Fruit fly (Drosophila melanogaster): ENCODE results near the gene CG12692.

dm6 chrX:4329809-4330208 lies 27.7 kb upstream of the CG12692 start:
- TF ChIP-seq gro (GFP tag; optimal IDR thresholded peaks at IDR 0.05) (no peak), CG2116 (GFP tag; optimal IDR thresholded peaks at IDR 0.05) (no peak), psq (GFP tag; optimal IDR thresholded peaks at IDR 0.05) (no peak), CG15514 (GFP tag; optimal IDR thresholded peaks at IDR 0.05) (no peak), CG3995 (GFP tag; optimal IDR thresholded peaks at IDR 0.05) (no peak)
